Fruit fly (Drosophila melanogaster): ENCODE measurements around the gene Dci.

The Dci gene

DNA sequence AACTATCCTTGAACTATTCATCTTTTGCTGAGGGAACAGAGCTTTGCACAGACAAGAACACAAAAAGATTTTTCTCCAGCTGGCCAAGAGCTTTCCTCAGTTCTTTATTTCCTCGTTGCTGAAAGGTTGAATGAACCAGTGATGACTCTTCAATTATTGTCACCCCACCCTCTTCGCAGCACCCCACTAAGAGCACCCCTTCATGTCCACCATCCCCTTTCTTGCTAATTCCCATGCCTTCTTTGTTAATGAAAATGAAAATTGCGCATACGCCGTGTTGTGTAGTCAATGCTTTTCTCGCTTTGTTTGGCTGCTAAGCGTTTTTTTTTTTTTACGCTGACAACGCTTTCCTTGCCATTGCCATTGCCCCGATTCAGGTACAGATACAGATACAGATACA lies 32.6 kb downstream of the Dci start (continued):
- TF ChIP-seq CG7372 (GFP tag; IDR thresholded peaks at IDR 0.05): peak; percentile 12; the same call in 1 of the 2 replicates

DNA sequence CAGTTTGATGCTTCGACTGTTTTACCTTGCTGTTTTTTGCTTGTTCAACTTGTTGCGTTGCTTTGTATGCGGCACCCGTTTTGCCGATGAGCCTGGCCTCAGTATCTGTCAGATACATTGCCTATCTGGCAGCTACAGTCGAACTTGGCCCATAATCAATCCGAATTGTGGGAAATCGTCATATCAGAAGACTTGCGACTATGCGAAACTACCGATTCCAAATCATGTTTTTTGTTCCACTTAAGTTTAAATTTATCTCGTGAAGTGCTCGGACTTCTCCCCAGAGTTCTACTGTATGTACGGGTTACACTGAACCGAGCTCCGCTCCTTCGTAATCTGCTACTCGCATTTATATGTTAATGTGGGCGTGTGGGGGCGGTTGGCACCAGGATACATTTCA lies 33.1 kb downstream of the Dci start:
- no peak for TF ChIP-seq jing (GFP tag; optimal IDR thresholded peaks at IDR 0.05)
- 0 out of 2 replicates have a peak, but pooled peaks have one; percentile 10 for TF ChIP-seq GATAe (GFP tag; conservative IDR thresholded peaks at IDR 0.05)
- no peak for TF ChIP-seq CG18764 (GFP tag; optimal IDR thresholded peaks at IDR 0.05)
- TF ChIP-seq CG2120 (GFP tag; optimal IDR thresholded peaks at IDR 0.05): peak; percentile 5
- TF ChIP-seq ttk (GFP tag; IDR thresholded peaks at IDR 0.05): no peak
- no peak for TF ChIP-seq H2.0 (GFP tag; IDR thresholded peaks at IDR 0.05)
- TF ChIP-seq trem (tag; optimal IDR thresholded peaks at IDR 0.05): no peak
- TF ChIP-seq CG13894 (tag; optimal IDR thresholded peaks at IDR 0.05): no peak
- no peak for TF ChIP-seq ase (GFP tag; IDR thresholded peaks at IDR 0.05)
- no peak for TF ChIP-seq eve (GFP tag; optimal IDR thresholded peaks at IDR 0.05)
- TF ChIP-seq CG13287 (GFP tag; IDR thresholded peaks at IDR 0.05; ENCODE audit: partially characterized antibody): no peak
- no peak for TF ChIP-seq hkb (optimal IDR thresholded peaks at IDR 0.05)
- 0 out of 2 replicates have a peak, but pooled peaks have one; percentile 42 for TF ChIP-seq hkb (GFP tag; IDR thresholded peaks at IDR 0.05)
- no peak for TF ChIP-seq zen2 (GFP tag; IDR thresholded peaks at IDR 0.05; ENCODE audit: partially characterized antibody)
- TF ChIP-seq bowl (GFP tag; IDR thresholded peaks at IDR 0.05): no peak
- TF ChIP-seq HLH3B (GFP tag; IDR thresholded peaks at IDR 0.05): no peak
- TF ChIP-seq NC2β (GFP tag; optimal IDR thresholded peaks at IDR 0.05): no peak
- TF ChIP-seq dpn (GFP tag; optimal IDR thresholded peaks at IDR 0.05): peak in 1 of 2 experiments; percentile 8
- no peak for TF ChIP-seq CG8089 (GFP tag; optimal IDR thresholded peaks at IDR 0.05)
- TF ChIP-seq Taf1 (GFP tag; IDR thresholded peaks at IDR 0.05): peak; percentile 7; the same call in 1 of the 2 replicates
- TF ChIP-seq Hr3 (GFP tag; optimal IDR thresholded peaks at IDR 0.05): no peak
- TF ChIP-seq peb (GFP tag; IDR thresholded peaks at IDR 0.05): no peak
- TF ChIP-seq CG2199 (GFP tag; IDR thresholded peaks at IDR 0.05): no peak
- TF ChIP-seq CG15479 (GFP tag; optimal IDR thresholded peaks at IDR 0.05): no peak
- peak; percentile 28 for TF ChIP-seq caup (GFP tag; optimal IDR thresholded peaks at IDR 0.05; ENCODE audit: severe bottlenecking)
- TF ChIP-seq CG1233 (GFP tag; optimal IDR thresholded peaks at IDR 0.05): no peak
- TF ChIP-seq Hr51 (GFP tag; optimal IDR thresholded peaks at IDR 0.05): no peak
- TF ChIP-seq Dbx (GFP tag; IDR thresholded peaks at IDR 0.05): peak; percentile 54; the same call in 2 of the 3 replicates
- TF ChIP-seq sob (GFP tag; IDR thresholded peaks at IDR 0.05): peak; percentile 23; the same call in 1 of the 2 replicates
- peak; percentile 23 for TF ChIP-seq Fer3 (tag; optimal IDR thresholded peaks at IDR 0.05)
- TF ChIP-seq HmgZ (tag; optimal IDR thresholded peaks at IDR 0.05): no peak
- peak; percentile 15 for TF ChIP-seq CG3281 (GFP tag; optimal IDR thresholded peaks at IDR 0.05)
- no peak for TF ChIP-seq klu (GFP tag; IDR thresholded peaks at IDR 0.05)
- no peak for TF ChIP-seq CG14667 (GFP tag; IDR thresholded peaks at IDR 0.05)
- TF ChIP-seq tgo (GFP tag; IDR thresholded peaks at IDR 0.05): no peak
- TF ChIP-seq CG10267 (tag; optimal IDR thresholded peaks at IDR 0.05): no peak
- peak; percentile 24; the same call in 1 of the 2 replicates for TF ChIP-seq Drgx (GFP tag; IDR thresholded peaks at IDR 0.05)
- no peak for TF ChIP-seq disco-r (GFP tag; optimal IDR thresholded peaks at IDR 0.05)
- TF ChIP-seq Sin3A (optimal IDR thresholded peaks at IDR 0.05): no peak
- TF ChIP-seq fd64A (GFP tag; optimal IDR thresholded peaks at IDR 0.05): no peak
- no peak for TF ChIP-seq CG6689 (GFP tag; IDR thresholded peaks at IDR 0.05)
- no peak for TF ChIP-seq CG8478 (optimal IDR thresholded peaks at IDR 0.05)
- no peak for TF ChIP-seq Usf (GFP tag; optimal IDR thresholded peaks at IDR 0.05)
- TF ChIP-seq onecut (GFP tag; IDR thresholded peaks at IDR 0.05): no peak
- TF ChIP-seq CG33213 (GFP tag; optimal IDR thresholded peaks at IDR 0.05): no peak
- TF ChIP-seq pros (GFP tag; optimal IDR thresholded peaks at IDR 0.05): no peak
- TF ChIP-seq dysf (GFP tag; IDR thresholded peaks at IDR 0.05): peak; percentile 40; the same call in 1 of the 3 replicates
- TF ChIP-seq CG11456 (GFP tag; IDR thresholded peaks at IDR 0.05): 0 out of 3 replicates have a peak, but pooled peaks have one; percentile 4
- TF ChIP-seq tap (tag; optimal IDR thresholded peaks at IDR 0.05): no peak
- no peak for TF ChIP-seq CG1529 (GFP tag; optimal IDR thresholded peaks at IDR 0.05)

Measured in whole organism, embryonic.